Fruit fly (Drosophila melanogaster) whole organism, embryonic: ENCODE measurements around the gene Abl.

ENCODE experiments used
- Bdp1 ChIP-seq: fragments of 200-800 bp; sonication (Bioruptor generic); optimal IDR thresholded peaks from 3 replicates; lab custom pipeline; 2016; ENCODE audit warnings: missing biosample characterization, missing genetic modification characterization
- Bgb ChIP-seq: fragments of 200-800 bp; sonication (Bioruptor generic); IDR thresholded peaks from 2 replicates; pipeline ENCODE4 v1.3.6; 2022; ENCODE audit warnings: missing biosample characterization, missing genetic modification characterization; ENCODE audit not compliant: partially characterized antibody
- CG11085 ChIP-seq: fragments of 200-800 bp; sonication (Bioruptor generic); IDR thresholded peaks from 2 replicates; pipeline ENCODE4 v1.3.6; 2022; ENCODE audit warnings: missing biosample characterization, missing genetic modification characterization
- CG11504 ChIP-seq: fragments of 200-800 bp; sonication (Bioruptor generic); optimal IDR thresholded peaks from 3 replicates; lab custom pipeline; 2019; ENCODE audit warnings: missing biosample characterization, mild to moderate bottlenecking, missing genetic modification characterization, moderate library complexity
- CG11695 ChIP-seq: fragments of 200-800 bp; sonication (Bioruptor generic); IDR thresholded peaks from 3 replicates; pipeline ENCODE4 v1.3.6; 2022; ENCODE audit warnings: missing biosample characterization, missing genetic modification characterization
- CG11723 ChIP-seq: fragments of 200-800 bp; sonication (Bioruptor generic); optimal IDR thresholded peaks from 2 replicates; lab custom pipeline; 2017; ENCODE audit warnings: missing biosample characterization, mild to moderate bottlenecking, missing genetic modification characterization
- CG13296 ChIP-seq: fragments of 200-800 bp; sonication (Bioruptor generic); optimal IDR thresholded peaks from 3 replicates; lab custom pipeline; 2018; ENCODE audit warnings: missing biosample characterization, mild to moderate bottlenecking, missing genetic modification characterization
- CG14965 ChIP-seq: fragments of 200-800 bp; sonication (Bioruptor generic); optimal IDR thresholded peaks from 2 replicates; lab custom pipeline; 2016; ENCODE audit warnings: missing biosample characterization, missing genetic modification characterization, borderline replicate concordance
- CG1529 ChIP-seq: fragments of 200-800 bp; sonication (Bioruptor generic); optimal IDR thresholded peaks from 3 replicates; lab custom pipeline; 2018; ENCODE audit warnings: missing biosample characterization, missing genetic modification characterization
- CG17568 ChIP-seq: fragments of 200-800 bp; sonication (Bioruptor generic); optimal IDR thresholded peaks from 2 replicates; lab custom pipeline; 2018; ENCODE audit warnings: missing biosample characterization, mild to moderate bottlenecking, missing genetic modification characterization, moderate library complexity
- CG18476 ChIP-seq: fragments of 200-800 bp; sonication (Bioruptor generic); optimal IDR thresholded peaks from 2 replicates; lab custom pipeline; 2016; ENCODE audit warnings: missing biosample characterization, mild to moderate bottlenecking, missing genetic modification characterization
- CG2199 ChIP-seq: fragments of 200-800 bp; sonication (Bioruptor generic); IDR thresholded peaks from 3 replicates; pipeline ENCODE4 v1.3.6; 2022; ENCODE audit warnings: missing biosample characterization, missing genetic modification characterization
- CG2889 ChIP-seq: fragments of 200-800 bp; sonication (Bioruptor generic); IDR thresholded peaks from 3 replicates; pipeline ENCODE4 v1.3.6; 2022; ENCODE audit warnings: missing biosample characterization, missing genetic modification characterization
- CG31365 ChIP-seq: fragments of 200-800 bp; sonication (Bioruptor generic); optimal IDR thresholded peaks from 2 replicates; lab custom pipeline; 2018; ENCODE audit warnings: missing biosample characterization, mild to moderate bottlenecking, missing genetic modification characterization
- CG34422 ChIP-seq: fragments of 200-800 bp; sonication (Bioruptor generic); IDR thresholded peaks from 3 replicates; pipeline ENCODE4 v1.3.6; 2022; ENCODE audit warnings: missing biosample characterization, missing genetic modification characterization
- CG4328 ChIP-seq: fragments of 200-800 bp; sonication (Bioruptor generic); optimal IDR thresholded peaks from 3 replicates; lab custom pipeline; 2017; ENCODE audit warnings: missing biosample characterization, missing genetic modification reagents, missing genetic modification characterization
- CG6689 ChIP-seq: fragments of 200-800 bp; sonication (Bioruptor generic); IDR thresholded peaks from 2 replicates; pipeline ENCODE4 v1.3.6; 2022; ENCODE audit warnings: missing biosample characterization, missing genetic modification characterization
- CG6791 ChIP-seq: fragments of 200-800 bp; sonication (Bioruptor generic); IDR thresholded peaks from 3 replicates; pipeline ENCODE4 v1.3.6; 2022; ENCODE audit warnings: missing biosample characterization, missing genetic modification characterization; ENCODE audit not compliant: partially characterized antibody
- CG7786 ChIP-seq: fragments of 200-800 bp; sonication (Bioruptor generic); optimal IDR thresholded peaks from 2 replicates; lab custom pipeline; 2016; ENCODE audit warnings: missing biosample characterization, missing genetic modification characterization
- CG8765 ChIP-seq: fragments of 200-800 bp; sonication (Bioruptor generic); IDR thresholded peaks from 2 replicates; pipeline ENCODE4 v1.3.6; 2022; ENCODE audit warnings: missing biosample characterization, missing genetic modification characterization
- CG8944 ChIP-seq: fragments of 200-800 bp; sonication (Bioruptor generic); optimal IDR thresholded peaks from 3 replicates; lab custom pipeline; 2016; ENCODE audit warnings: missing biosample characterization, missing genetic modification characterization
- Chrac-16 ChIP-seq: fragments of 200-800 bp; sonication (Bioruptor generic); optimal IDR thresholded peaks from 3 replicates; lab custom pipeline; 2016; ENCODE audit warnings: missing biosample characterization, missing genetic modification characterization
- E2f1 ChIP-seq: fragments of 200-800 bp; sonication (Bioruptor generic); IDR thresholded peaks from 2 replicates; pipeline ENCODE4 v1.3.6; 2022; ENCODE audit warnings: missing biosample characterization, missing genetic modification characterization
- Hr78 ChIP-seq, 2 experiments: fragments of 200-800 bp in 1 of 2; fragments of >200 bp in 1 of 2; sonication (Bioruptor generic) in 1 of 2; optimal IDR thresholded peaks; 2 replicates each; lab custom pipeline; 2017 to 2019; ENCODE audit warnings: missing biosample characterization in 2 of 2, missing genetic modification characterization in 2 of 2, mild to moderate bottlenecking in 1 of 2, moderate library complexity in 1 of 2
- MBD-R2 ChIP-seq: fragments of 200-800 bp; sonication (Bioruptor generic); IDR thresholded peaks from 2 replicates; pipeline ENCODE4 v1.3.6; 2022; ENCODE audit warnings: missing biosample characterization, missing genetic modification characterization
- Meics ChIP-seq: fragments of 200-800 bp; sonication (Bioruptor generic); optimal IDR thresholded peaks from 2 replicates; lab custom pipeline; 2017; ENCODE audit warnings: missing biosample characterization, mild to moderate bottlenecking, missing genetic modification characterization
- NFAT ChIP-seq: fragments of 200-800 bp; sonication (Bioruptor generic); IDR thresholded peaks from 2 replicates; pipeline ENCODE4 v1.3.6; 2022; ENCODE audit warnings: missing biosample characterization, missing genetic modification characterization
- NfI ChIP-seq: fragments of 200-800 bp; sonication (Bioruptor generic); optimal IDR thresholded peaks from 3 replicates; lab custom pipeline; 2018; ENCODE audit warnings: missing biosample characterization, mild to moderate bottlenecking, missing genetic modification characterization, moderate library complexity
- Pdp1 ChIP-seq, 2 experiments: fragments of 200-800 bp; sonication (Bioruptor generic); optimal IDR thresholded peaks; 3 replicates each; lab custom pipeline; 2016; ENCODE audit warnings: missing biosample characterization in 2 of 2, missing genetic modification characterization in 2 of 2, mild to moderate bottlenecking in 1 of 2, moderate library complexity in 1 of 2
- Xbp1 ChIP-seq: fragments of 200-800 bp; sonication (Bioruptor generic); optimal IDR thresholded peaks from 3 replicates; lab custom pipeline; 2016; ENCODE audit warnings: missing biosample characterization, mild to moderate bottlenecking, missing genetic modification characterization
- ac ChIP-seq: fragments of 200-800 bp; sonication (Bioruptor generic); optimal IDR thresholded peaks from 3 replicates; lab custom pipeline; 2017; ENCODE audit warnings: missing biosample characterization, mild to moderate bottlenecking, missing genetic modification characterization
- ara ChIP-seq: fragments of 200-800 bp; sonication (Bioruptor generic); IDR thresholded peaks from 2 replicates; pipeline ENCODE4 v1.3.6; 2022; ENCODE audit warnings: missing biosample characterization, missing genetic modification characterization
- dan ChIP-seq: fragments of 200-800 bp; sonication (Bioruptor generic); IDR thresholded peaks from 2 replicates; pipeline ENCODE4 v1.3.6; 2022; ENCODE audit warnings: missing biosample characterization, missing genetic modification characterization
- fd3F ChIP-seq: fragments of 200-800 bp; sonication (Bioruptor generic); optimal IDR thresholded peaks from 2 replicates; lab custom pipeline; 2018; ENCODE audit warnings: missing biosample characterization, mild to moderate bottlenecking, missing genetic modification characterization, moderate library complexity
- grn ChIP-seq: fragments of 200-800 bp; sonication (Bioruptor generic); optimal IDR thresholded peaks from 3 replicates; lab custom pipeline; 2017; ENCODE audit warnings: missing biosample characterization, missing genetic modification characterization
- hb ChIP-seq: fragments of 200-800 bp; sonication (Bioruptor generic); IDR thresholded peaks from 3 replicates; pipeline ENCODE4 v1.3.6; 2022; ENCODE audit warnings: missing biosample characterization, missing genetic modification characterization; ENCODE audit not compliant: partially characterized antibody
- ind ChIP-seq: fragments of 200-800 bp; sonication (Bioruptor generic); optimal IDR thresholded peaks from 3 replicates; lab custom pipeline; 2016; ENCODE audit warnings: missing biosample characterization, missing genetic modification characterization
- lab ChIP-seq: fragments of 200-800 bp; sonication (Bioruptor generic); optimal IDR thresholded peaks from 3 replicates; lab custom pipeline; 2017; ENCODE audit warnings: missing biosample characterization, missing genetic modification characterization, mild to moderate bottlenecking, moderate library complexity, missing genetic modification reagents
- maf-S ChIP-seq: fragments of 200-800 bp; sonication (Bioruptor generic); optimal IDR thresholded peaks from 2 replicates; lab custom pipeline; 2016; ENCODE audit warnings: missing biosample characterization, missing genetic modification characterization
- mld ChIP-seq: fragments of 200-800 bp; sonication (Bioruptor generic); IDR thresholded peaks from 3 replicates; pipeline ENCODE4 v1.3.6; 2022; ENCODE audit warnings: missing biosample characterization, missing genetic modification characterization; ENCODE audit not compliant: partially characterized antibody
- pros ChIP-seq: fragments of 200-800 bp; sonication (Bioruptor generic); optimal IDR thresholded peaks from 3 replicates; lab custom pipeline; 2019; ENCODE audit warnings: missing biosample characterization, mild to moderate bottlenecking, missing genetic modification characterization, moderate library complexity
- ro ChIP-seq: fragments of 200-800 bp; sonication (Bioruptor generic); IDR thresholded peaks from 2 replicates; pipeline ENCODE4 v1.3.6; 2022; ENCODE audit warnings: missing biosample characterization, missing genetic modification characterization
- sd ChIP-seq: fragments of 200-800 bp; sonication (Bioruptor generic); optimal IDR thresholded peaks from 3 replicates; lab custom pipeline; 2018; ENCODE audit warnings: missing biosample characterization, mild to moderate bottlenecking, missing genetic modification characterization, moderate library complexity
- sens ChIP-seq: fragments of 200-800 bp; sonication (Bioruptor generic); peaks from one replicate; lab custom pipeline; 2016; ENCODE audit warnings: missing biosample characterization, missing genetic modification characterization
- seq ChIP-seq: fragments of 200-800 bp; sonication (Bioruptor generic); IDR thresholded peaks from 2 replicates; pipeline ENCODE4 v1.3.6; 2022; ENCODE audit warnings: missing biosample characterization, missing genetic modification characterization
- shn ChIP-seq: fragments of 200-800 bp; sonication (Bioruptor generic); optimal IDR thresholded peaks from 3 replicates; lab custom pipeline; 2016; ENCODE audit warnings: missing biosample characterization, missing genetic modification characterization
- vnd ChIP-seq: fragments of 200-800 bp; sonication (Bioruptor generic); IDR thresholded peaks from 3 replicates; pipeline ENCODE4 v1.3.6; 2022; ENCODE audit warnings: missing biosample characterization, missing genetic modification characterization; ENCODE audit not compliant: partially characterized antibody
- zfh1 ChIP-seq: fragments of 200-800 bp; sonication (Bioruptor generic); IDR thresholded peaks from 3 replicates; pipeline ENCODE4 v1.3.6; 2022; ENCODE audit warnings: missing biosample characterization, missing genetic modification characterization

The Abl gene

dm6 chr3L:16572208-16572607 is 75.5 kb downstream of the Abl start (continued):
- TF ChIP-seq CG2199 (GFP tag; lab: Robert Waterston, UW) (0 out of 3 replicates have a peak, but pooled peaks have one; percentile 42), pros (peak; percentile 5), Bdp1 (GFP tag; lab: Kevin White, UChicago) (no peak), CG34422 (GFP tag; lab: Robert Waterston, UW) (no peak), ac (GFP tag; lab: Kevin White, UChicago) (peak; percentile 33), ro (GFP tag; lab: Robert Waterston, UW) (no peak), seq (GFP tag; lab: Robert Waterston, UW) (no peak), Hr78 (GFP tag; optimal IDR thresholded peaks at IDR 0.05; lab: Kevin White, UChicago) (no peak), ara (no peak), CG2889 (GFP tag; lab: Robert Waterston, UW) (no peak), NfI (GFP tag; lab: Kevin White, UChicago) (no peak), CG14965 (GFP tag; lab: Kevin White, UChicago) (no peak), CG7786 (GFP tag; lab: Kevin White, UChicago) (no peak), CG13296 (GFP tag; lab: Kevin White, UChicago) (peak; percentile 36), CG11723 (no peak), maf-S (GFP tag; lab: Kevin White, UChicago) (no peak), CG8944 (no peak), CG11695 (GFP tag; lab: Robert Waterston, UW) (0 out of 3 replicates have a peak, but pooled peaks have one; percentile 26), CG6791 (0 out of 3 replicates have a peak, but pooled peaks have one; percentile 6), fd3F (no peak), CG31365 (tag; lab: Kevin White, UChicago) (no peak), CG17568 (GFP tag; lab: Kevin White, UChicago) (peak; percentile 9), grn (GFP tag; lab: Kevin White, UChicago) (peak; percentile 92), ind (GFP tag; lab: Kevin White, UChicago) (no peak), NFAT (GFP tag; lab: Robert Waterston, UW) (peak; percentile 54; the same call in 1 of the 2 replicates), CG8765 (GFP tag; lab: Robert Waterston, UW) (no peak)
- TF ChIP-seq, all 482 proteins: peak for 58

- TF ChIP-seq CG11504 (tag; lab: Kevin White, UChicago), result peak; percentile 9
- peak in 1 of 2 experiments; percentile 71 for TF ChIP-seq Pdp1 (GFP tag; optimal IDR thresholded peaks at IDR 0.05; lab: Kevin White, UChicago)
- TF ChIP-seq sens (GFP tag; lab: Kevin White, UChicago), result peak; percentile 54
- no peak for TF ChIP-seq mld
- 0 out of 3 replicates have a peak, but pooled peaks have one; percentile 0 for TF ChIP-seq zfh1
- TF ChIP-seq, all 482 proteins: peak for 4
Observed at dm6 chr3L:16571739-16572063, 76.0 kb downstream of the Abl start.

DNA sequence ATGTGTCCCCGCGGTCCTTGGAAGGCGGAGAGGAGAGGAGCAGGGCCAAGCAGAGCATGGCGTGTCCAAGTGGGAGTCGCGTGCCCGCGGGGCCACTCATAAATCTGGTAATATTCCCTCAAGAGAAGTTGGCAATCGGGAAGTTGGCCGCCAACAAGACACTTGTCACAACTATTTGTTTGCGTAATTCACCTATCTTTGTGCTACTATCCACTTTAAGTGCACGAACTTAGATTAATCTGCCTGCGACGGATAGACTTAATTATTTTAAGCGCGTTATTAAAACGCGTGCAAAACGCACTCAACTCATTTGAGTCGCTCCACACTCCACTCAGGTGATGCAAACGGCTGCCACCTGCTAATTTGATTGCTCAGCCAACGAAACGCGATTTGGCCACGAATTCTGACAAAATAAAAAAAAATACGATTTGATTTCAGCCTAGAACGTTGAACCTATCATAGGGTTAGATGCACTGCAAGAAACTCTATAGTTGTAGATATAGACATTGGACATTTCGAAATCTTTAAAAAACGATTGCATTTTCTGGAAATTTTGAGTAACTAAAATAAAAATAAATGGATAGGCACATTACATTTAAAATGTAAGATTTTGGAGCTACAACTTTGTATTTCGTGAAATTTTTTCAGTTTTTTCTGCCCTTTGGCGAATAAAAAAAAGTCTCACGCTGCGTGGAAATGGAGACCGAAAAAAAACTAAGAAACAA is 76.5 kb downstream of the Abl start:
- TF ChIP-seq CG4328 (no peak), dan (GFP tag; lab: Robert Waterston, UW) (no peak), CG1529 (GFP tag; lab: Kevin White, UChicago) (no peak), CG18476 (GFP tag; lab: Kevin White, UChicago) (peak; percentile 45), MBD-R2 (GFP tag; lab: Robert Waterston, UW) (no peak; the same call in 1 of the 2 replicates), E2f1 (no peak), CG11085 (no peak), vnd (GFP tag; lab: Robert Waterston, UW) (no peak), sd (tag; lab: Kevin White, UChicago) (peak; percentile 20), Meics (GFP tag; lab: Kevin White, UChicago) (peak; percentile 72), Bgb (GFP tag; lab: Robert Waterston, UW) (no peak), Chrac-16 (GFP tag; lab: Kevin White, UChicago) (peak; percentile 21), hb (GFP tag; lab: Robert Waterston, UW) (no peak), CG6689 (GFP tag; lab: Robert Waterston, UW) (peak; percentile 64; the same call in 1 of the 2 replicates), CG11504 (tag; lab: Kevin White, UChicago) (peak; percentile 64), shn (GFP tag; lab: Kevin White, UChicago) (peak; percentile 29), lab (peak; percentile 71), Xbp1 (GFP tag; lab: Kevin White, UChicago) (peak; percentile 56)
